Worm (Caenorhabditis elegans): ENCODE data around the gene K08D8.12.

DNA sequence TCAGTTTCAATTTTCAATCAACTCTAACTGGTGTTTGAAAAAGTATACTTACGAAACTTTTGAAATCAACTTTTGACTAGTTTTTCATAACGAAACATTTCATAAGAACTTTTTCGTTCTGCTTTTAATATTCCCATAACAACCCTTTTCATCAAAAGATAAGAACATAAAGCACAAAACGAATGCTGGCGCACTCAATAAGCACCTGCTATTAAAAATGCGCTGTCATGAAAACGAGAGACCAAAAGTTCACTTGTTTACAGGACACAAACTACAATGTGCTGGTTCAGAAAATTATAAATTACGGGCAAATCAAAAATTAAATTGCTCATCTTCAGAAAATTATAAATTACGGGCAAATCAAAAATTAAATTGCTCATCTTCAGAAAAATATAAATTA, 2.2 kb upstream of the K08D8.12 start:
- TF ChIP-seq nhr-237 (tag; optimal IDR thresholded peaks at IDR 0.05): no peak
- TF ChIP-seq nhr-28 (tag; optimal IDR thresholded peaks at IDR 0.05): no peak
- no peak for TF ChIP-seq tbx-2 (tag; optimal IDR thresholded peaks at IDR 0.05)
- no peak for TF ChIP-seq ama-1 (optimal IDR thresholded peaks at IDR 0.05)
- no peak for TF ChIP-seq snpc-4 (tag; optimal IDR thresholded peaks at IDR 0.05)
- TF ChIP-seq egl-27 (tag; optimal IDR thresholded peaks at IDR 0.05): no peak
- no peak for TF ChIP-seq mdl-1 (tag; optimal IDR thresholded peaks at IDR 0.05)
- peak; percentile 65 for TF ChIP-seq elt-2 (tag; optimal IDR thresholded peaks at IDR 0.05)
- TF ChIP-seq daf-12 (tag; optimal IDR thresholded peaks at IDR 0.05): no peak
- TF ChIP-seq ceh-82 (tag; optimal IDR thresholded peaks at IDR 0.05): no peak
